Worm (Caenorhabditis elegans): ENCODE results near the gene phf-34.
A peak's percentile ranks its signal among the peaks of the same experiment; 100 is the strongest.

The phf-34 gene

ce11 chrX:9858069-9858468, 41.2 kb downstream of the phf-34 start, which contains the start of gene scav-5:
Gene scav-5 (plus strand): TSS chrX:9858365.
- peak; percentile 84 for TF ChIP-seq nhr-80 (tag; optimal IDR thresholded peaks at IDR 0.05)
- TF ChIP-seq ets-4 (GFP tag; optimal IDR thresholded peaks at IDR 0.05) = peak; percentile 3
- TF ChIP-seq akir-1 (GFP tag; optimal IDR thresholded peaks at IDR 0.05) = no peak

ce11 chrX:9856618-9857017, 42.7 kb downstream of the phf-34 start, which contains the start of gene R07B1.11:
Gene R07B1.11 (plus strand): TSS chrX:9856918.
- TF ChIP-seq F37B4.10 (GFP tag; IDR thresholded peaks at IDR 0.05) = no peak
- TF ChIP-seq F33H1.4 (GFP tag; IDR thresholded peaks at IDR 0.05) = no peak
- no peak for TF ChIP-seq tbp1 (GFP tag; optimal IDR thresholded peaks at IDR 0.05)
- no peak for TF ChIP-seq rpc-1 (optimal IDR thresholded peaks at IDR 0.05)
- TF ChIP-seq rpc-1 (tag; optimal IDR thresholded peaks at IDR 0.05) = no peak
- no peak for TF ChIP-seq attf-5 (GFP tag; optimal IDR thresholded peaks at IDR 0.05)
- no peak for TF ChIP-seq unc-130 (GFP tag; optimal IDR thresholded peaks at IDR 0.05)
- TF ChIP-seq lin-26 (GFP tag; IDR thresholded peaks at IDR 0.05) = no peak
- TF ChIP-seq ceh-91 (GFP tag; IDR thresholded peaks at IDR 0.05) = no peak
- no peak for TF ChIP-seq ama-1 (optimal IDR thresholded peaks at IDR 0.05)
- no peak for TF ChIP-seq ama-1 (GFP tag; optimal IDR thresholded peaks at IDR 0.05)
- TF ChIP-seq snpc-4 (GFP tag; optimal IDR thresholded peaks at IDR 0.05) = no peak
- TF ChIP-seq snpc-4 (tag; optimal IDR thresholded peaks at IDR 0.05) = no peak
- TF ChIP-seq hlh-12 (tag; optimal IDR thresholded peaks at IDR 0.05) = no peak
- TF ChIP-seq ceh-40 (GFP tag; IDR thresholded peaks at IDR 0.05) = no peak
- TF ChIP-seq hsf-1 (GFP tag; IDR thresholded peaks at IDR 0.05) = no peak
- no peak for TF ChIP-seq lsl-1 (GFP tag; optimal IDR thresholded peaks at IDR 0.05)
- no peak for TF ChIP-seq mel-28 (tag; optimal IDR thresholded peaks at IDR 0.05; ENCODE audit: borderline replicate concordance)
- TF ChIP-seq cebp-2 (GFP tag; IDR thresholded peaks at IDR 0.05) = no peak
- TF ChIP-seq pbrm-1 (GFP tag; IDR thresholded peaks at IDR 0.05) = no peak
- no peak for TF ChIP-seq mes-4 (tag; optimal IDR thresholded peaks at IDR 0.05)
- no peak for TF ChIP-seq dox-1 (GFP tag; IDR thresholded peaks at IDR 0.05)

DNA sequence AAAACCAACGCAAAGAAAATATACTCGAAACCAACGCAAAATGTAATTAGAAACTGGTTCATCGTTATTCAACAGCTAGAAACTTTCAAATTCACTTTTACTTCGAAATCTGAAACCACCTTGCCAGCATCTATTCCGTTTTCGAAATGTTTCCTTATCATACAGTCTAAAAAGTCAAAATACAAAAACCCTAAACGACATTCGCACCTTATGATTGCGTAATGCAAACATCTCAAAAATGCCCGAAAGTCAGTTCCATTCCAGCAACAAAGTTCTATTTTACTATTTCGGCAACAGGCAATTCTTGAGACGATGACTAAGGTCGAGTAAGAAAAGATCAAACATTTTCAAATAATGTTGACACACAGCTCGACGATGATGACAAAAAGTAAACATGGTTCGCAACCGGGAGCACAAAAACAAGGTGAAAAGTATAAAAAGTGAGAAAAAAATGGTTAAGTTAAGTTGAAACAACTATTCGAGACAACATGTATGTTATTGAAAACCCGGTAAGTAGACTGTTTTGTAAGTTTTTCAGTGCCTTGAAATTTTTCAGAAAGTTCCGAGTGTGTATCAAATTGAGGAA, 47.4 kb downstream of the phf-34 start, which contains the start of gene lec-7:
lec-7 (plus strand) TSS at position 297 of the 586 bp plus-strand sequence.
- TF ChIP-seq nhr-80 (tag; optimal IDR thresholded peaks at IDR 0.05) = peak; percentile 46
- TF ChIP-seq cebp-1 (GFP tag; IDR thresholded peaks at IDR 0.05) = no peak; the same call in 1 of the 2 replicates
- TF ChIP-seq cebp-1 (tag; optimal IDR thresholded peaks at IDR 0.05) = no peak
- TF ChIP-seq pha-4 (tag; optimal IDR thresholded peaks at IDR 0.05) = peak; percentile 53

- TF ChIP-seq hsf-1 (GFP tag; IDR thresholded peaks at IDR 0.05) (no peak), cebp-2 (GFP tag; IDR thresholded peaks at IDR 0.05) (no peak), nhr-80 (tag; optimal IDR thresholded peaks at IDR 0.05) (peak; percentile 93), unc-130 (GFP tag; optimal IDR thresholded peaks at IDR 0.05) (no peak), F22D6.2 (tag; optimal IDR thresholded peaks at IDR 0.05) (no peak), xnd-1 (tag; optimal IDR thresholded peaks at IDR 0.05) (no peak), mel-28 (tag; optimal IDR thresholded peaks at IDR 0.05; ENCODE audit: borderline replicate concordance) (no peak), snpc-1.1 (tag; optimal IDR thresholded peaks at IDR 0.05; ENCODE audit: insufficient read depth) (no peak), ZK185.1 (tag; optimal IDR thresholded peaks at IDR 0.05; ENCODE audit: poor library complexity, severe bottlenecking) (no peak), hlh-26 (GFP tag; conservative IDR thresholded peaks at IDR 0.05) (no peak), egl-44 (GFP tag; IDR thresholded peaks at IDR 0.05) (no peak), ztf-22 (GFP tag; optimal IDR thresholded peaks at IDR 0.05) (peak; percentile 20), rpc-1 (optimal IDR thresholded peaks at IDR 0.05) (no peak), rpc-1 (tag; optimal IDR thresholded peaks at IDR 0.05) (no peak), lin-54 (GFP tag; optimal IDR thresholded peaks at IDR 0.05) (no peak), him-1 (tag; optimal IDR thresholded peaks at IDR 0.05) (no peak), Y53G8AR.9 (GFP tag; conservative IDR thresholded peaks at IDR 0.05) (no peak), let-607 (tag; optimal IDR thresholded peaks at IDR 0.05) (peak in 1 of 2 experiments; percentile 24), unc-62 (GFP tag; optimal IDR thresholded peaks at IDR 0.05) (peak; percentile 45), nfya-2 (GFP tag; IDR thresholded peaks at IDR 0.05) (no peak), ztf-6 (GFP tag; IDR thresholded peaks at IDR 0.05) (no peak)
These were observed 49.0 kb downstream of the phf-34 start, which contains the start of gene lec-8 for ce11 chrX:9850258-9850657. Gene lec-8 (plus strand): TSS chrX:9850571.
